Worm (Caenorhabditis elegans) whole organism, L4 larva: ENCODE results near the gene C14A11.9.

Source experiments
- F37D6.2 ChIP-seq: sonication (generic microtip); optimal IDR thresholded peaks from 2 replicates; lab custom pipeline; 2016; ENCODE audit warnings: mild to moderate bottlenecking, missing genetic modification characterization, missing compliant biosample characterization
- Y5F2A.4 ChIP-seq: fragments of 200-800 bp; sonication (Bioruptor generic); optimal IDR thresholded peaks from 2 replicates; lab custom pipeline; 2018; ENCODE audit warnings: mild to moderate bottlenecking, missing genetic modification characterization, missing compliant biosample characterization
- aha-1 ChIP-seq: fragments of 150-350 bp; peaks from one replicate; lab custom pipeline; 2014; ENCODE audit warnings: missing biosample characterization, missing genetic modification characterization
- arid-1 ChIP-seq: fragments of 200-800 bp; sonication (Bioruptor generic); conservative IDR thresholded peaks from 2 replicates; pipeline ENCODE4 v1.3.6; 2022; ENCODE audit warnings: missing genetic modification reagents, missing genetic modification characterization, missing compliant biosample characterization
- attf-4 ChIP-seq: sonication (generic microtip); optimal IDR thresholded peaks from 3 replicates; lab custom pipeline; 2017; ENCODE audit warnings: missing biosample characterization, missing genetic modification characterization
- ceh-82 ChIP-seq: sonication (generic microtip); optimal IDR thresholded peaks from 2 replicates; lab custom pipeline; 2017; ENCODE audit warnings: missing biosample characterization, missing genetic modification characterization
- daf-12 ChIP-seq: fragments of 150-350 bp; optimal IDR thresholded peaks from 2 replicates; lab custom pipeline; 2014; ENCODE audit warnings: missing biosample characterization, missing genetic modification reagents, missing genetic modification characterization
- daf-8 ChIP-seq: fragments of 200-800 bp; sonication (Bioruptor generic); IDR thresholded peaks from 2 replicates; pipeline ENCODE4 v1.3.6; 2022; ENCODE audit warnings: missing genetic modification characterization, missing compliant biosample characterization
- dmd-6 ChIP-seq: fragments of 200-800 bp; sonication (Bioruptor generic); IDR thresholded peaks from 2 replicates; pipeline ENCODE4 v1.3.6; 2022; ENCODE audit warnings: missing genetic modification reagents, missing genetic modification characterization, missing compliant biosample characterization
- duxl-1 ChIP-seq: sonication (generic microtip); optimal IDR thresholded peaks from 2 replicates; lab custom pipeline; 2016; ENCODE audit warnings: mild to moderate bottlenecking, missing genetic modification characterization, moderate library complexity, missing compliant biosample characterization; ENCODE audit not compliant: poor library complexity
- dve-1 ChIP-seq: sonication (generic microtip); optimal IDR thresholded peaks from 2 replicates; lab custom pipeline; 2017; ENCODE audit warnings: antibody characterized with exemption, mild to moderate bottlenecking, missing genetic modification characterization, missing compliant biosample characterization; ENCODE audit not compliant: insufficient read depth
- egl-27 ChIP-seq: sonication (generic microtip); optimal IDR thresholded peaks from 3 replicates; lab custom pipeline; 2017; ENCODE audit warnings: missing biosample characterization, missing genetic modification reagents, missing genetic modification characterization
- fkh-10 ChIP-seq: fragments of 150-350 bp; optimal IDR thresholded peaks from 2 replicates; lab custom pipeline; 2014; ENCODE audit warnings: missing biosample characterization, missing genetic modification reagents, missing genetic modification characterization
- hif-1 ChIP-seq, 2 experiments: sonication (generic microtip); optimal IDR thresholded peaks; 2 replicates each; lab custom pipeline; 2016 to 2017; ENCODE audit warnings: missing compliant biosample characterization in 2 of 2, missing genetic modification characterization in 2 of 2, missing genetic modification reagents in 2 of 2, missing genotype in 2 of 2, mild to moderate bottlenecking in 1 of 2
- hlh-11 ChIP-seq: fragments of 200-800 bp; sonication (Bioruptor generic); optimal IDR thresholded peaks from 2 replicates; lab custom pipeline; 2018; ENCODE audit warnings: mild to moderate bottlenecking, missing genetic modification characterization, missing compliant biosample characterization
- hlh-30 ChIP-seq: sonication (generic microtip); optimal IDR thresholded peaks from 2 replicates; lab custom pipeline; 2017; ENCODE audit warnings: antibody characterized with exemption, mild to moderate bottlenecking, missing genetic modification characterization, missing compliant biosample characterization; ENCODE audit not compliant: insufficient read depth
- hmg-1.1 ChIP-seq: fragments of 200-800 bp; sonication (Bioruptor generic); IDR thresholded peaks from 2 replicates; pipeline ENCODE4 v1.3.6; 2022; ENCODE audit warnings: missing genetic modification reagents, missing genetic modification characterization, missing compliant biosample characterization
- lim-7 ChIP-seq: fragments of 200-800 bp; sonication (Bioruptor generic); IDR thresholded peaks from 2 replicates; pipeline ENCODE4 v1.3.6; 2022; ENCODE audit warnings: missing genetic modification characterization, missing compliant biosample characterization
- lin-1 ChIP-seq: fragments of 200-800 bp; sonication (Bioruptor generic); IDR thresholded peaks from 2 replicates; pipeline ENCODE4 v1.3.6; 2022; ENCODE audit warnings: missing genetic modification reagents, missing genetic modification characterization, missing compliant biosample characterization
- lin-15B ChIP-seq: fragments of 150-350 bp; sonication (generic microtip); optimal IDR thresholded peaks from 3 replicates; lab custom pipeline; 2014; ENCODE audit warnings: missing biosample characterization, missing genetic modification characterization
- lin-29 ChIP-seq: fragments of 200-800 bp; sonication (Bioruptor generic); IDR thresholded peaks from 2 replicates; pipeline ENCODE4 v1.3.6; 2022; ENCODE audit warnings: missing genetic modification reagents, missing genetic modification characterization, missing compliant biosample characterization
- lsy-2 ChIP-seq, 2 experiments: fragments of 150-350 bp in 1 of 2; sonication (generic microtip) in 1 of 2; optimal IDR thresholded peaks; 2 replicates each; lab custom pipeline; 2014 to 2017; ENCODE audit warnings: missing biosample characterization in 2 of 2, missing genetic modification characterization in 2 of 2
- madf-9 ChIP-seq: fragments of 200-800 bp; sonication (Bioruptor generic); conservative IDR thresholded peaks from 2 replicates; pipeline ENCODE4 v1.3.6; 2022; ENCODE audit warnings: missing genetic modification reagents, missing genetic modification characterization, missing compliant biosample characterization
- mdl-1 ChIP-seq, 2 experiments: fragments of 150-350 bp in 1 of 2; sonication (generic microtip) in 1 of 2; optimal IDR thresholded peaks; 2 replicates each; lab custom pipeline; 2014 to 2017; ENCODE audit warnings: missing biosample characterization in 2 of 2, missing genetic modification characterization in 2 of 2
- mep-1 ChIP-seq: fragments of 150-350 bp; sonication (generic microtip); optimal IDR thresholded peaks from 3 replicates; lab custom pipeline; 2014; ENCODE audit warnings: missing biosample characterization, missing genetic modification characterization
- mxl-2 ChIP-seq: fragments of 200-800 bp; sonication (Bioruptor generic); conservative IDR thresholded peaks from 2 replicates; pipeline ENCODE4 v1.3.6; 2022; ENCODE audit warnings: missing genetic modification reagents, missing genetic modification characterization, missing compliant biosample characterization
- nhr-10 ChIP-seq: fragments of 150-350 bp; optimal IDR thresholded peaks from 2 replicates; lab custom pipeline; 2014; ENCODE audit warnings: missing biosample characterization, missing genetic modification characterization
- nhr-102 ChIP-seq: sonication (generic microtip); optimal IDR thresholded peaks from 2 replicates; lab custom pipeline; 2016; ENCODE audit warnings: mild to moderate bottlenecking, missing genetic modification characterization, moderate library complexity, missing compliant biosample characterization
- nhr-11 ChIP-seq: fragments of 150-350 bp; optimal IDR thresholded peaks from 2 replicates; lab custom pipeline; 2014; ENCODE audit warnings: missing biosample characterization, missing genetic modification characterization
- nhr-111 ChIP-seq: fragments of 200-800 bp; sonication (Bioruptor generic); optimal IDR thresholded peaks from 2 replicates; lab custom pipeline; 2018; ENCODE audit warnings: mild to moderate bottlenecking, missing genetic modification characterization, missing compliant biosample characterization
- nhr-25 ChIP-seq: sonication (generic microtip); optimal IDR thresholded peaks from 2 replicates; lab custom pipeline; 2017; ENCODE audit warnings: missing genetic modification characterization, mild to moderate bottlenecking, missing compliant biosample characterization, antibody characterized with exemption, moderate library complexity, borderline replicate concordance; ENCODE audit not compliant: insufficient read depth
- nhr-28 ChIP-seq: fragments of 150-350 bp; optimal IDR thresholded peaks from 2 replicates; lab custom pipeline; 2014; ENCODE audit warnings: missing biosample characterization, missing genetic modification characterization
- nhr-41 ChIP-seq: fragments of 200-800 bp; sonication (Bioruptor generic); IDR thresholded peaks from 2 replicates; pipeline ENCODE4 v1.3.6; 2022; ENCODE audit warnings: missing genetic modification reagents, missing genetic modification characterization, missing compliant biosample characterization
- nhr-42 ChIP-seq: fragments of 200-800 bp; sonication (Bioruptor generic); IDR thresholded peaks from 2 replicates; pipeline ENCODE4 v1.3.6; 2022; ENCODE audit warnings: missing genetic modification characterization, missing compliant biosample characterization
- nhr-6 ChIP-seq: fragments of 150-350 bp; optimal IDR thresholded peaks from 2 replicates; lab custom pipeline; 2014; ENCODE audit warnings: missing biosample characterization, missing genetic modification characterization
- nhr-76 ChIP-seq: fragments of 150-350 bp; optimal IDR thresholded peaks from 2 replicates; lab custom pipeline; 2014; ENCODE audit warnings: missing biosample characterization, missing genetic modification characterization
- rbr-2 ChIP-seq: sonication (generic microtip); optimal IDR thresholded peaks from 2 replicates; lab custom pipeline; 2016; ENCODE audit warnings: missing genotype, missing genetic modification characterization, missing compliant biosample characterization
- saeg-2 ChIP-seq: fragments of 200-800 bp; sonication (Bioruptor generic); IDR thresholded peaks from 2 replicates; pipeline ENCODE4 v1.3.6; 2022; ENCODE audit warnings: missing genetic modification reagents, missing genetic modification characterization, missing compliant biosample characterization
- sdz-12 ChIP-seq: fragments of 200-800 bp; sonication (Bioruptor generic); optimal IDR thresholded peaks from 2 replicates; lab custom pipeline; 2018; ENCODE audit warnings: mild to moderate bottlenecking, missing genetic modification characterization, missing compliant biosample characterization
- snpc-4 ChIP-seq: fragments of 150-350 bp; optimal IDR thresholded peaks from 2 replicates; lab custom pipeline; 2014; ENCODE audit warnings: missing biosample characterization, missing genetic modification characterization
- tag-97 ChIP-seq: fragments of 200-800 bp; sonication (Bioruptor generic); IDR thresholded peaks from 2 replicates; pipeline ENCODE4 v1.3.6; 2022; ENCODE audit warnings: missing genetic modification characterization, missing compliant biosample characterization
- tra-1 ChIP-seq: fragments of 200-800 bp; sonication (Bioruptor generic); IDR thresholded peaks from 2 replicates; pipeline ENCODE4 v1.3.6; 2022; ENCODE audit warnings: missing genetic modification reagents, missing genetic modification characterization, missing compliant biosample characterization
- unc-62 ChIP-seq, 3 experiments: fragments of 150-350 bp in 1 of 3; sonication (generic microtip); optimal IDR thresholded peaks in 2 of 3; peaks in 1 of 3; 1 replicate in 1 of 3; 2 replicates in 2 of 3; lab custom pipeline; 2014 to 2017; ENCODE audit warnings: missing biosample characterization in 3 of 3, missing genetic modification characterization in 3 of 3, missing genetic modification reagents in 3 of 3, missing genotype in 1 of 3
- vab-7 ChIP-seq: fragments of 200-800 bp; sonication (Bioruptor generic); IDR thresholded peaks from 2 replicates; pipeline ENCODE4 v1.3.6; 2022; ENCODE audit warnings: missing genetic modification reagents, missing genetic modification characterization, missing compliant biosample characterization
- zfp-2 ChIP-seq: sonication (generic microtip); optimal IDR thresholded peaks from 2 replicates; lab custom pipeline; 2016; ENCODE audit warnings: mild to moderate bottlenecking, missing genetic modification characterization, missing compliant biosample characterization
- zip-11 ChIP-seq: fragments of 200-800 bp; sonication (Bioruptor generic); IDR thresholded peaks from 2 replicates; pipeline ENCODE4 v1.3.6; 2022; ENCODE audit warnings: missing genetic modification characterization, missing compliant biosample characterization

C14A11.9 gene

ce11 chrX:2807390-2807789 lies 2.0 kb downstream of the C14A11.9 start, which contains the start of gene C14A11.5:
Gene C14A11.5, minus strand, starts transcription at chrX:2807528.
- TF ChIP-seq zip-11 (GFP tag; lab: Robert Waterston, UW) (no peak), nhr-111 (GFP tag; lab: Kevin White, UChicago) (no peak), dmd-6 (GFP tag; lab: Robert Waterston, UW) (peak; percentile 18; the same call in 1 of the 2 replicates), hlh-30 (tag; lab: Kevin White, UChicago) (peak; percentile 78), F37D6.2 (peak; percentile 15), attf-4 (tag; lab: Kevin White, UChicago) (no peak), nhr-25 (tag; lab: Kevin White, UChicago) (no peak), fkh-10 (GFP tag; lab: Kevin White, UChicago) (peak; percentile 58), lin-1 (GFP tag; lab: Robert Waterston, UW) (no peak), aha-1 (peak; percentile 52), lin-29 (GFP tag; lab: Robert Waterston, UW) (no peak), mep-1 (tag; lab: Kevin White, UChicago) (peak; percentile 7), hmg-1.1 (peak; percentile 21; the same call in 1 of the 2 replicates), mxl-2 (no peak), rbr-2 (tag; lab: Kevin White, UChicago) (peak; percentile 58), lsy-2 (tag; optimal IDR thresholded peaks at IDR 0.05; lab: Kevin White, UChicago) (peak; percentile 6 to 44), madf-9 (GFP tag; lab: Robert Waterston, UW) (no peak), nhr-102 (tag; lab: Kevin White, UChicago) (no peak), mdl-1 (tag; optimal IDR thresholded peaks at IDR 0.05; lab: Kevin White, UChicago) (peak in 1 of 2 experiments; percentile 37), tag-97 (GFP tag; lab: Robert Waterston, UW) (no peak)
- TF ChIP-seq, all 104 proteins: peak for 10

ce11 chrX:2802562-2803165 lies 6.8 kb downstream of the C14A11.9 start, which contains the start of gene C14A11.2:
Gene C14A11.2, plus strand, starts transcription at chrX:2803112.
- TF ChIP-seq daf-8 (no peak), hlh-11 (tag; lab: Kevin White, UChicago) (no peak), hlh-30 (tag; lab: Kevin White, UChicago) (peak; percentile 87), lin-29 (GFP tag; lab: Robert Waterston, UW) (no peak), nhr-41 (GFP tag; lab: Robert Waterston, UW) (no peak), unc-62 (GFP tag; optimal IDR thresholded peaks at IDR 0.05 in 1 of 2; lab: Kevin White, UChicago) (peak in 1 of 2 experiments; percentile 92), unc-62 (tag; optimal IDR thresholded peaks at IDR 0.05; lab: Kevin White, UChicago) (no peak), nhr-11 (tag; lab: Kevin White, UChicago) (peak; percentile 0), lin-1 (GFP tag; lab: Robert Waterston, UW) (no peak), nhr-76 (no peak), egl-27 (tag; lab: Kevin White, UChicago) (no peak), ceh-82 (tag; lab: Kevin White, UChicago) (no peak), Y5F2A.4 (no peak), nhr-10 (tag; lab: Kevin White, UChicago) (no peak), lin-15B (tag; lab: Kevin White, UChicago) (no peak), aha-1 (peak; percentile 21), arid-1 (GFP tag; lab: Robert Waterston, UW) (no peak), nhr-42 (GFP tag; lab: Robert Waterston, UW) (no peak), nhr-28 (no peak), sdz-12 (GFP tag; lab: Kevin White, UChicago) (no peak), duxl-1 (tag; lab: Kevin White, UChicago) (no peak), daf-12 (tag; lab: Kevin White, UChicago) (no peak), dmd-6 (GFP tag; lab: Robert Waterston, UW) (no peak), snpc-4 (tag; lab: Kevin White, UChicago) (no peak), vab-7 (GFP tag; lab: Robert Waterston, UW) (no peak), lim-7 (GFP tag; lab: Robert Waterston, UW) (no peak), nhr-25 (tag; lab: Kevin White, UChicago) (no peak), F37D6.2 (no peak), saeg-2 (GFP tag; lab: Robert Waterston, UW) (no peak), mxl-2 (no peak), tra-1 (GFP tag; lab: Robert Waterston, UW) (no peak), dve-1 (no peak), zfp-2 (tag; lab: Kevin White, UChicago) (no peak), hif-1 (tag; optimal IDR thresholded peaks at IDR 0.05; lab: Kevin White, UChicago) (no peak), nhr-6 (tag; lab: Kevin White, UChicago) (no peak), mdl-1 (tag; optimal IDR thresholded peaks at IDR 0.05; lab: Kevin White, UChicago) (peak in 1 of 2 experiments; percentile 7)
